Worm (Caenorhabditis elegans): ENCODE results near the gene C04G6.13.

ce11 chrII:5058036-5058435 lies 36.0 kb upstream of the C04G6.13 start, which contains the start of gene C27A2.12:
- TF ChIP-seq nhr-237 (tag; optimal IDR thresholded peaks at IDR 0.05): no peak
- no peak for TF ChIP-seq unc-86 (tag; optimal IDR thresholded peaks at IDR 0.05)
- no peak for TF ChIP-seq nhr-20 (tag; optimal IDR thresholded peaks at IDR 0.05)
- TF ChIP-seq vab-15 (tag; optimal IDR thresholded peaks at IDR 0.05): no peak
- TF ChIP-seq blmp-1 (tag; optimal IDR thresholded peaks at IDR 0.05): no peak
- no peak for TF ChIP-seq sup-37 (GFP tag; optimal IDR thresholded peaks at IDR 0.05)
- TF ChIP-seq egl-13 (tag; optimal IDR thresholded peaks at IDR 0.05): no peak
- TF ChIP-seq nhr-77 (tag; optimal IDR thresholded peaks at IDR 0.05): no peak
- no peak for TF ChIP-seq F16B12.6 (tag; optimal IDR thresholded peaks at IDR 0.05)
- no peak for TF ChIP-seq ceh-90 (tag; optimal IDR thresholded peaks at IDR 0.05)
- no peak for TF ChIP-seq ama-1 (optimal IDR thresholded peaks at IDR 0.05)
- TF ChIP-seq nhr-12 (tag; optimal IDR thresholded peaks at IDR 0.05): no peak
- TF ChIP-seq lsy-2 (tag; optimal IDR thresholded peaks at IDR 0.05): no peak
- no peak for TF ChIP-seq fkh-8 (tag; optimal IDR thresholded peaks at IDR 0.05)
